Fruit fly (Drosophila melanogaster) whole organism: Measurements from ENCODE around the gene Usp1.

ENCODE experiments used
- CG8478 ChIP-seq: fragments of >200 bp; optimal IDR thresholded peaks from 2 replicates; lab custom pipeline; 2018; ENCODE audit warnings: inconsistent platforms
- Dll ChIP-seq: fragments of >200 bp; optimal IDR thresholded peaks from 2 replicates; lab custom pipeline; 2017
- pan ChIP-seq: fragments of >200 bp; optimal IDR thresholded peaks from 2 replicates; lab custom pipeline; 2017
- psq ChIP-seq: fragments of >200 bp; optimal IDR thresholded peaks from 2 replicates; lab custom pipeline; 2017
- usp ChIP-seq: fragments of >200 bp; optimal IDR thresholded peaks from 2 replicates; lab custom pipeline; 2017; ENCODE audit warnings: missing biosample characterization, missing genetic modification characterization, mixed read lengths

- no peak for TF ChIP-seq pan (lab: Kevin White, UChicago)
- no peak for TF ChIP-seq CG8478 (lab: Kevin White, UChicago)
- no peak for TF ChIP-seq psq (lab: Kevin White, UChicago)
- TF ChIP-seq Dll (lab: Kevin White, UChicago) = no peak
- TF ChIP-seq usp (GFP tag; lab: Kevin White, UChicago) = no peak
Measured at dm6 chr3R:29254383-29254782, 25.4 kb downstream of the Usp1 start.
